Fruit fly (Drosophila melanogaster) whole organism, embryonic: ENCODE data around the gene aru.
A peak's percentile ranks its signal among the peaks of the same experiment; 100 is the strongest.

ENCODE experiments used
- CG10321 ChIP-seq: fragments of 200-800 bp; sonication (Bioruptor generic); IDR thresholded peaks from 2 replicates; pipeline ENCODE4 v1.3.6; 2022; ENCODE audit warnings: missing biosample characterization, missing genetic modification characterization
- CG11398 ChIP-seq: fragments of 200-800 bp; sonication (Bioruptor generic); optimal IDR thresholded peaks from 2 replicates; lab custom pipeline; 2016; ENCODE audit warnings: missing biosample characterization, missing genetic modification characterization
- CG11504 ChIP-seq: fragments of 200-800 bp; sonication (Bioruptor generic); optimal IDR thresholded peaks from 3 replicates; lab custom pipeline; 2019; ENCODE audit warnings: missing biosample characterization, mild to moderate bottlenecking, missing genetic modification characterization, moderate library complexity
- CG11696 ChIP-seq: fragments of 200-800 bp; sonication (Bioruptor generic); IDR thresholded peaks from 2 replicates; pipeline ENCODE4 v1.3.6; 2022; ENCODE audit warnings: missing biosample characterization, missing genetic modification characterization
- CG12104 ChIP-seq: fragments of 200-800 bp; sonication (Bioruptor generic); optimal IDR thresholded peaks from 3 replicates; lab custom pipeline; 2016; ENCODE audit warnings: missing biosample characterization, missing genetic modification characterization
- CG13775 ChIP-seq: fragments of 200-800 bp; sonication (Bioruptor generic); optimal IDR thresholded peaks from 3 replicates; lab custom pipeline; 2017; ENCODE audit warnings: missing biosample characterization, mild to moderate bottlenecking, missing genetic modification characterization
- CG15073 ChIP-seq: fragments of 200-800 bp; sonication (Bioruptor generic); optimal IDR thresholded peaks from 2 replicates; lab custom pipeline; 2016; ENCODE audit warnings: missing biosample characterization, missing genetic modification characterization
- CG15696 ChIP-seq: fragments of 200-800 bp; sonication (Bioruptor generic); optimal IDR thresholded peaks from 2 replicates; lab custom pipeline; 2019; ENCODE audit warnings: missing biosample characterization, mild to moderate bottlenecking, missing genetic modification characterization, moderate library complexity
- CG1602 ChIP-seq: fragments of 200-800 bp; sonication (Bioruptor generic); optimal IDR thresholded peaks from 3 replicates; lab custom pipeline; 2016; ENCODE audit warnings: missing biosample characterization, missing genetic modification characterization
- CG1647 ChIP-seq: fragments of 200-800 bp; sonication (Bioruptor generic); optimal IDR thresholded peaks from 3 replicates; lab custom pipeline; 2016; ENCODE audit warnings: missing biosample characterization, missing genetic modification characterization
- CG16813 ChIP-seq: fragments of 200-800 bp; sonication (Bioruptor generic); IDR thresholded peaks from 3 replicates; pipeline ENCODE4 v1.3.6; 2022; ENCODE audit warnings: missing biosample characterization, missing genetic modification characterization; ENCODE audit not compliant: partially characterized antibody
- CG17328 ChIP-seq: fragments of 200-800 bp; sonication (Bioruptor generic); IDR thresholded peaks from 2 replicates; pipeline ENCODE4 v1.3.6; 2022; ENCODE audit warnings: missing biosample characterization, missing genetic modification characterization
- CG2712 ChIP-seq: fragments of 200-800 bp; optimal IDR thresholded peaks from 3 replicates; lab custom pipeline; 2019; ENCODE audit warnings: missing biosample characterization, mild to moderate bottlenecking, missing genetic modification characterization, moderate library complexity
- CG30431 ChIP-seq: fragments of 200-800 bp; sonication (Bioruptor generic); optimal IDR thresholded peaks from 2 replicates; lab custom pipeline; 2017; ENCODE audit warnings: missing biosample characterization, missing genetic modification characterization
- CG3407 ChIP-seq: fragments of 200-800 bp; sonication (Bioruptor generic); optimal IDR thresholded peaks from 2 replicates; lab custom pipeline; 2018; ENCODE audit warnings: missing biosample characterization, mild to moderate bottlenecking, missing genetic modification characterization
- CG42726 ChIP-seq: fragments of 200-800 bp; sonication (Bioruptor generic); IDR thresholded peaks from 2 replicates; pipeline ENCODE4 v1.3.6; 2022; ENCODE audit warnings: missing biosample characterization, missing genetic modification characterization; ENCODE audit not compliant: partially characterized antibody
- CG7963 ChIP-seq: fragments of 200-800 bp; sonication (Bioruptor generic); IDR thresholded peaks from 3 replicates; pipeline ENCODE4 v1.3.6; 2022; ENCODE audit warnings: missing biosample characterization, missing genetic modification characterization; ENCODE audit not compliant: partially characterized antibody
- Camta ChIP-seq: fragments of 200-800 bp; sonication (Bioruptor generic); optimal IDR thresholded peaks from 2 replicates; lab custom pipeline; 2016; ENCODE audit warnings: missing biosample characterization, missing genetic modification characterization
- Dip3 ChIP-seq: fragments of 200-800 bp; sonication (Bioruptor generic); optimal IDR thresholded peaks from 3 replicates; lab custom pipeline; 2016; ENCODE audit warnings: missing biosample characterization, missing genetic modification characterization
- Doc2 ChIP-seq: fragments of 200-800 bp; sonication (Bioruptor generic); IDR thresholded peaks from 2 replicates; pipeline ENCODE4 v1.3.6; 2022; ENCODE audit warnings: missing biosample characterization, missing genetic modification characterization
- Dref ChIP-seq: fragments of 200-800 bp; sonication (Bioruptor generic); IDR thresholded peaks from 2 replicates; pipeline ENCODE4 v1.3.6; 2022; ENCODE audit warnings: missing biosample characterization, missing genetic modification characterization
- E2f2 ChIP-seq: fragments of 200-800 bp; sonication (Bioruptor generic); IDR thresholded peaks from 2 replicates; pipeline ENCODE4 v1.3.6; 2022; ENCODE audit warnings: missing biosample characterization, missing genetic modification characterization
- H2.0 ChIP-seq: fragments of 200-800 bp; sonication (Bioruptor generic); IDR thresholded peaks from 2 replicates; pipeline ENCODE4 v1.3.6; 2022; ENCODE audit warnings: missing biosample characterization, missing genetic modification characterization
- Mrtf ChIP-seq: fragments of 200-800 bp; sonication (Bioruptor generic); IDR thresholded peaks from 3 replicates; pipeline ENCODE4 v1.3.6; 2022; ENCODE audit warnings: missing biosample characterization, missing genetic modification characterization
- Nf-YB ChIP-seq: fragments of 200-800 bp; sonication (Bioruptor generic); optimal IDR thresholded peaks from 3 replicates; lab custom pipeline; 2019; ENCODE audit warnings: missing biosample characterization, mild to moderate bottlenecking, missing genetic modification characterization, moderate library complexity
- ato ChIP-seq: fragments of 200-800 bp; sonication (Bioruptor generic); IDR thresholded peaks from 2 replicates; pipeline ENCODE4 v1.3.6; 2022; ENCODE audit warnings: missing biosample characterization, missing genetic modification characterization; ENCODE audit not compliant: partially characterized antibody
- bowl ChIP-seq: fragments of 200-800 bp; sonication (Bioruptor generic); IDR thresholded peaks from 2 replicates; pipeline ENCODE4 v1.3.6; 2022; ENCODE audit warnings: missing biosample characterization, missing genetic modification characterization
- cwo ChIP-seq: fragments of 200-800 bp; sonication (Bioruptor generic); optimal IDR thresholded peaks from 3 replicates; lab custom pipeline; 2017; ENCODE audit warnings: missing biosample characterization, missing genetic modification characterization, mild to moderate bottlenecking, moderate library complexity, missing genetic modification reagents
- en ChIP-seq: fragments of 200-800 bp; sonication (Bioruptor generic); optimal IDR thresholded peaks from 2 replicates; lab custom pipeline; 2016; ENCODE audit warnings: missing biosample characterization, missing genetic modification characterization
- exex ChIP-seq: fragments of 200-800 bp; sonication (Bioruptor generic); optimal IDR thresholded peaks from 4 replicates; lab custom pipeline; 2018; ENCODE audit warnings: missing biosample characterization, mild to moderate bottlenecking, missing genetic modification characterization, moderate library complexity
- fd102C ChIP-seq: fragments of 200-800 bp; sonication (Bioruptor generic); optimal IDR thresholded peaks from 2 replicates; lab custom pipeline; 2018; ENCODE audit warnings: missing biosample characterization, mild to moderate bottlenecking, missing genetic modification characterization, moderate library complexity
- gcm ChIP-seq: fragments of 200-800 bp; sonication (Bioruptor generic); optimal IDR thresholded peaks from 2 replicates; lab custom pipeline; 2019; ENCODE audit warnings: missing biosample characterization, mild to moderate bottlenecking, missing genetic modification characterization, moderate library complexity
- gfzf ChIP-seq: fragments of 200-800 bp; sonication (Bioruptor generic); optimal IDR thresholded peaks from 2 replicates; lab custom pipeline; 2016; ENCODE audit warnings: missing biosample characterization, mild to moderate bottlenecking, missing genetic modification characterization, moderate library complexity
- ham ChIP-seq: fragments of 200-800 bp; sonication (Bioruptor generic); IDR thresholded peaks from 2 replicates; pipeline ENCODE4 v1.3.6; 2022; ENCODE audit warnings: missing biosample characterization, missing genetic modification characterization
- her ChIP-seq: fragments of 200-800 bp; sonication (Bioruptor generic); optimal IDR thresholded peaks from 2 replicates; lab custom pipeline; 2016; ENCODE audit warnings: missing biosample characterization, missing genetic modification characterization
- hth ChIP-seq: fragments of >200 bp; optimal IDR thresholded peaks from 2 replicates; lab custom pipeline; 2017; ENCODE audit warnings: inconsistent platforms
- ind ChIP-seq: fragments of 200-800 bp; sonication (Bioruptor generic); optimal IDR thresholded peaks from 3 replicates; lab custom pipeline; 2016; ENCODE audit warnings: missing biosample characterization, missing genetic modification characterization
- jing ChIP-seq: fragments of 200-800 bp; sonication (Bioruptor generic); optimal IDR thresholded peaks from 2 replicates; lab custom pipeline; 2018; ENCODE audit warnings: missing biosample characterization, mild to moderate bottlenecking, missing genetic modification characterization
- ken ChIP-seq: fragments of 200-800 bp; sonication (Bioruptor generic); IDR thresholded peaks from 3 replicates; pipeline ENCODE4 v1.3.6; 2022; ENCODE audit warnings: missing biosample characterization, missing genetic modification characterization
- lbe ChIP-seq: fragments of 200-800 bp; sonication (Bioruptor generic); optimal IDR thresholded peaks from 2 replicates; lab custom pipeline; 2016; ENCODE audit warnings: missing biosample characterization, mild to moderate bottlenecking, missing genetic modification characterization
- maf-S ChIP-seq: fragments of 200-800 bp; sonication (Bioruptor generic); optimal IDR thresholded peaks from 2 replicates; lab custom pipeline; 2016; ENCODE audit warnings: missing biosample characterization, missing genetic modification characterization
- mam ChIP-seq: fragments of 200-800 bp; sonication (Bioruptor generic); optimal IDR thresholded peaks from 3 replicates; lab custom pipeline; 2016; ENCODE audit warnings: missing biosample characterization, missing genetic modification characterization
- org-1 ChIP-seq: fragments of 200-800 bp; sonication (Bioruptor generic); optimal IDR thresholded peaks from 2 replicates; lab custom pipeline; 2017; ENCODE audit warnings: missing biosample characterization, missing genetic modification characterization
- p53 ChIP-seq: fragments of 200-800 bp; sonication (Bioruptor generic); optimal IDR thresholded peaks from 2 replicates; lab custom pipeline; 2016; ENCODE audit warnings: missing biosample characterization, missing genetic modification characterization
- salm ChIP-seq: fragments of 200-800 bp; sonication (Bioruptor generic); optimal IDR thresholded peaks from 2 replicates; lab custom pipeline; 2018; ENCODE audit warnings: missing biosample characterization, mild to moderate bottlenecking, missing genetic modification characterization
- schlank ChIP-seq: fragments of 200-800 bp; sonication (Bioruptor generic); optimal IDR thresholded peaks from 2 replicates; lab custom pipeline; 2018; ENCODE audit warnings: missing biosample characterization, mild to moderate bottlenecking, missing genetic modification characterization
- sisA ChIP-seq: fragments of 200-800 bp; sonication (Bioruptor generic); IDR thresholded peaks from 2 replicates; pipeline ENCODE4 v1.3.6; 2022; ENCODE audit warnings: missing biosample characterization, missing genetic modification characterization
- tll ChIP-seq, 2 experiments: fragments of 200-800 bp in 1 of 2; fragments of >200 bp in 1 of 2; sonication (Bioruptor generic) in 1 of 2; optimal IDR thresholded peaks; 2 replicates each; lab custom pipeline; 2017 to 2019; ENCODE audit warnings: missing biosample characterization in 2 of 2, missing genetic modification characterization in 2 of 2, mild to moderate bottlenecking in 1 of 2, moderate library complexity in 1 of 2
- trh ChIP-seq: fragments of 200-800 bp; sonication (Bioruptor generic); optimal IDR thresholded peaks from 2 replicates; lab custom pipeline; 2016; ENCODE audit warnings: missing biosample characterization, missing genetic modification characterization
- z ChIP-seq: fragments of 200-800 bp; sonication (Bioruptor generic); IDR thresholded peaks from 3 replicates; pipeline ENCODE4 v1.3.6; 2022; ENCODE audit warnings: missing biosample characterization, missing genetic modification characterization

Gene aru

DNA sequence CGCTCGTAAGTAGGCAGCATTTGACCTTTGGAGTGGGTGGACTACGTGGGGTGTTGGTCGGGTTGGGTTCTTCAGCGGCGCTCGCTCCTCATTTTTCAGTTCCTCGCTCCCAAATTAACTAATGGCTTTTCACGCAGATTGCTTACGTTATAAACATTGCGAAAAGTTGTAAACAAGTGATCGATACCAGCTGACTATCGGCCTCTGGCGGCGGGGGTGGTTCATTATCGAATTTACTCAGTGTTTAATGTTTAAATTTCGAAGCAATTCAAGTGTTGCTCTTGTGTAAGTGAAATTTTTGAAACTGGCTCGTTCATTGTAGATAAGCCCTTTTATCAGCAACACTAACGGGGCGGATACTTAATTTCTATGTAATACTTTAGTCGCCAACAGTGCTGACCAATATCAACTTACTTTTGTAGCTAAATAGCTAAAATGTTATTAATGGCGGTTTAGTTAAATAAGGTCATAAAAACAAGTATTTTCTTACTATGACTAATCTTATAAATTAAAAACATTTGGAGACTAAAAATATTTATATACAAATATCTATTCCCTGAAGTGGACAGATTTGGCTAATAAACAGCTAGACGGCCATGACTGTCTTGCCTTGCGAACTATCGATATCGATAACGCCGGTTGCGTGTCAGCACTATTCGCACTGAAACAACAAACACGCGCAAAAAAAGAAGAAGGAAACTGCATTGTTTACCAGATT, 48.7 kb downstream of the aru start, which contains the start of the genes PGAP2 and Clp (continued):
- TF ChIP-seq ken (GFP tag; lab: Robert Waterston, UW), result peak; percentile 75
- TF ChIP-seq CG10321 (GFP tag; lab: Robert Waterston, UW), result no peak
- TF ChIP-seq exex, result peak; percentile 53
- peak; percentile 41 for TF ChIP-seq lbe (GFP tag; lab: Kevin White, UChicago)
- TF ChIP-seq CG7963, result no peak
- TF ChIP-seq CG2712 (tag; lab: Kevin White, UChicago), result peak; percentile 85
- peak; percentile 33 for TF ChIP-seq Camta (GFP tag; lab: Kevin White, UChicago)
- TF ChIP-seq jing (GFP tag; lab: Kevin White, UChicago), result no peak
- no peak for TF ChIP-seq Doc2 (GFP tag; lab: Robert Waterston, UW)
- no peak for TF ChIP-seq z (GFP tag; lab: Robert Waterston, UW)
- peak; percentile 32; the same call in 1 of the 2 replicates for TF ChIP-seq E2f2 (GFP tag; lab: Robert Waterston, UW)
- TF ChIP-seq maf-S (GFP tag; lab: Kevin White, UChicago), result peak; percentile 3
- no peak for TF ChIP-seq hth (lab: Kevin White, UChicago)
- no peak for TF ChIP-seq bowl (GFP tag; lab: Robert Waterston, UW)
- TF ChIP-seq Mrtf (GFP tag; lab: Robert Waterston, UW), result peak; percentile 51; the same call in 1 of the 3 replicates
- peak; percentile 29 for TF ChIP-seq CG3407 (GFP tag; lab: Kevin White, UChicago)
- TF ChIP-seq CG42726 (GFP tag; lab: Robert Waterston, UW), result no peak
- peak; percentile 31; the same call in 1 of the 2 replicates for TF ChIP-seq ato (GFP tag; lab: Robert Waterston, UW)
- peak; percentile 74 for TF ChIP-seq Dref
- TF ChIP-seq CG16813 (GFP tag; lab: Robert Waterston, UW), result peak; percentile 54
- peak; percentile 51 for TF ChIP-seq Nf-YB (GFP tag; lab: Kevin White, UChicago)
- TF ChIP-seq CG1602 (GFP tag; lab: Kevin White, UChicago), result peak; percentile 79
- TF ChIP-seq salm, result no peak
- peak; percentile 64 for TF ChIP-seq mam (GFP tag; lab: Kevin White, UChicago)
- peak; percentile 79 for TF ChIP-seq CG12104 (GFP tag; lab: Kevin White, UChicago)
- peak; percentile 16 for TF ChIP-seq org-1 (GFP tag; lab: Kevin White, UChicago)
- peak; percentile 38 for TF ChIP-seq cwo (GFP tag; lab: Kevin White, UChicago)
- no peak for TF ChIP-seq p53 (GFP tag; lab: Kevin White, UChicago)
- TF ChIP-seq CG15073 (GFP tag; lab: Kevin White, UChicago), result peak; percentile 33
- peak; percentile 79 for TF ChIP-seq ind (GFP tag; lab: Kevin White, UChicago)
- no peak for TF ChIP-seq en (GFP tag; lab: Kevin White, UChicago)
- TF ChIP-seq CG11504 (tag; lab: Kevin White, UChicago), result peak; percentile 80
- TF ChIP-seq ham (GFP tag; lab: Robert Waterston, UW), result no peak
- TF ChIP-seq tll (GFP tag; optimal IDR thresholded peaks at IDR 0.05; lab: Kevin White, UChicago), result no peak
- peak; percentile 82 for TF ChIP-seq CG13775 (GFP tag; lab: Kevin White, UChicago)
- TF ChIP-seq CG17328 (GFP tag; lab: Robert Waterston, UW), result peak; percentile 70
- TF ChIP-seq H2.0 (GFP tag; lab: Robert Waterston, UW), result peak; percentile 83
- TF ChIP-seq her (GFP tag; lab: Kevin White, UChicago), result no peak
- peak; percentile 51 for TF ChIP-seq trh (GFP tag; lab: Kevin White, UChicago)
- no peak for TF ChIP-seq gfzf
- TF ChIP-seq CG30431, result peak; percentile 19
- TF ChIP-seq Dip3, result no peak
- peak; percentile 36 for TF ChIP-seq gcm
- TF ChIP-seq CG1647 (GFP tag; lab: Kevin White, UChicago), result peak; percentile 2
- no peak for TF ChIP-seq CG11696
- TF ChIP-seq fd102C (GFP tag; lab: Kevin White, UChicago), result peak; percentile 13
- no peak for TF ChIP-seq CG11398 (GFP tag; lab: Kevin White, UChicago)
- TF ChIP-seq sisA, result peak; percentile 76
- peak; percentile 30 for TF ChIP-seq schlank (tag; lab: Kevin White, UChicago)
- TF ChIP-seq CG15696 (tag; lab: Kevin White, UChicago), result peak; percentile 71
